Worm (Caenorhabditis elegans): ENCODE measurements around the gene ocr-4.
"Not testable (repeated sequence)": the region's sequence is repeated elsewhere in the genome, so short reads cannot be mapped to it uniquely, and the experiment has no call there.

ocr-4 gene

ce11 chrIV:7365011-7365410, 32.4 kb upstream of the ocr-4 start, which contains the start of gene Y40C5A.4:
Y40C5A.4 (minus strand) TSS chrIV:7365111.
- not testable (repeated sequence) for TF ChIP-seq elt-2 (tag; optimal IDR thresholded peaks at IDR 0.05); unc-62 (GFP tag; optimal IDR thresholded peaks at IDR 0.05); C16A3.4 (tag; optimal IDR thresholded peaks at IDR 0.05)

ce11 chrIV:7346751-7347150, 14.2 kb upstream of the ocr-4 start, which contains the start of gene daf-42:
daf-42 (minus strand) TSS chrIV:7346851.
- TF ChIP-seq lir-3 (tag; optimal IDR thresholded peaks at IDR 0.05; ENCODE audit: poor library complexity) = no peak
- TF ChIP-seq efl-1 (optimal IDR thresholded peaks at IDR 0.05) = no peak
- peak in 1 of 2 experiments; percentile 81 for TF ChIP-seq efl-1 (GFP tag; optimal IDR thresholded peaks at IDR 0.05 in 1 of 2)

- TF ChIP-seq vab-15 (tag; optimal IDR thresholded peaks at IDR 0.05) = no peak
- no peak for TF ChIP-seq pqm-1 (tag; optimal IDR thresholded peaks at IDR 0.05)
- TF ChIP-seq skn-1 (tag; optimal IDR thresholded peaks at IDR 0.05) = peak; percentile 4
- no peak for TF ChIP-seq unc-98 (GFP tag; IDR thresholded peaks at IDR 0.05)
- TF ChIP-seq nhr-77 (tag; optimal IDR thresholded peaks at IDR 0.05) = peak; percentile 0
- TF ChIP-seq snpc-4 (tag; optimal IDR thresholded peaks at IDR 0.05) = no peak
- TF ChIP-seq elt-3 (tag; optimal IDR thresholded peaks at IDR 0.05) = peak in 2 of 6 experiments; percentile 18 to 29
- no peak for TF ChIP-seq efl-3 (GFP tag; optimal IDR thresholded peaks at IDR 0.05)
- TF ChIP-seq hlh-4 (tag; optimal IDR thresholded peaks at IDR 0.05) = no peak
- no peak for TF ChIP-seq grh-1 (GFP tag; IDR thresholded peaks at IDR 0.05)
- peak; percentile 48 for TF ChIP-seq nhr-85 (tag)
- TF ChIP-seq dsc-1 (tag; optimal IDR thresholded peaks at IDR 0.05) = no peak
- TF ChIP-seq lin-13 (GFP tag; optimal IDR thresholded peaks at IDR 0.05) = no peak
- TF ChIP-seq zip-4 (GFP tag; optimal IDR thresholded peaks at IDR 0.05) = no peak
- TF ChIP-seq ceh-63 (GFP tag; optimal IDR thresholded peaks at IDR 0.05) = no peak
- TF ChIP-seq ets-5 (GFP tag; IDR thresholded peaks at IDR 0.05) = no peak
- TF ChIP-seq isw-1 (GFP tag; IDR thresholded peaks at IDR 0.05) = no peak
- peak; percentile 75 for TF ChIP-seq rnt-1 (tag; optimal IDR thresholded peaks at IDR 0.05)
- peak; percentile 12 for TF ChIP-seq swsn-7 (tag; optimal IDR thresholded peaks at IDR 0.05)
- TF ChIP-seq ztf-11 (tag; optimal IDR thresholded peaks at IDR 0.05) = no peak
- peak; percentile 57 for TF ChIP-seq nhr-19 (GFP tag; conservative IDR thresholded peaks at IDR 0.05)
- TF ChIP-seq unc-130 (tag; optimal IDR thresholded peaks at IDR 0.05) = no peak
- TF ChIP-seq nhr-90 (tag; optimal IDR thresholded peaks at IDR 0.05; ENCODE audit: poor library complexity) = peak; percentile 51
- TF ChIP-seq mab-9 (GFP tag; IDR thresholded peaks at IDR 0.05) = no peak
- TF ChIP-seq nhr-76 (tag; optimal IDR thresholded peaks at IDR 0.05) = no peak
- TF ChIP-seq lin-35 (GFP tag; optimal IDR thresholded peaks at IDR 0.05) = peak; percentile 15 to 66
- no peak for TF ChIP-seq egl-13 (tag; optimal IDR thresholded peaks at IDR 0.05)
- no peak for TF ChIP-seq C04F5.9 (tag; optimal IDR thresholded peaks at IDR 0.05)
- no peak for TF ChIP-seq zag-1 (tag; optimal IDR thresholded peaks at IDR 0.05)
- TF ChIP-seq sup-37 (GFP tag; optimal IDR thresholded peaks at IDR 0.05) = no peak
- peak in 1 of 2 experiments; percentile 25 for TF ChIP-seq mdl-1 (tag; optimal IDR thresholded peaks at IDR 0.05)
- peak in 1 of 3 experiments; percentile 2 for TF ChIP-seq dpl-1 (GFP tag; optimal IDR thresholded peaks at IDR 0.05)
- no peak for TF ChIP-seq unc-62 (GFP tag; optimal IDR thresholded peaks at IDR 0.05)
- no peak for TF ChIP-seq tbx-2 (tag; optimal IDR thresholded peaks at IDR 0.05)
- no peak for TF ChIP-seq hpl-2 (GFP tag; optimal IDR thresholded peaks at IDR 0.05)
- TF ChIP-seq ceh-90 (tag; optimal IDR thresholded peaks at IDR 0.05) = no peak
- no peak for TF ChIP-seq ceh-8 (GFP tag; optimal IDR thresholded peaks at IDR 0.05)
- no peak for TF ChIP-seq nhr-28 (tag; optimal IDR thresholded peaks at IDR 0.05)
- no peak for TF ChIP-seq lin-39 (tag; optimal IDR thresholded peaks at IDR 0.05)
- TF ChIP-seq ceh-88 (GFP tag; IDR thresholded peaks at IDR 0.05) = no peak
- TF ChIP-seq xbp-1 (tag; optimal IDR thresholded peaks at IDR 0.05) = no peak
- peak in 1 of 2 experiments; percentile 29 for TF ChIP-seq efl-1 (optimal IDR thresholded peaks at IDR 0.05)
- peak in 1 of 2 experiments; percentile 90 for TF ChIP-seq efl-1 (GFP tag; optimal IDR thresholded peaks at IDR 0.05 in 1 of 2)
- no peak for TF ChIP-seq egl-27 (tag; optimal IDR thresholded peaks at IDR 0.05)
- TF ChIP-seq C34B4.2 (tag; optimal IDR thresholded peaks at IDR 0.05) = no peak
Observed at ce11 chrIV:7344020-7344419, 11.4 kb upstream of the ocr-4 start.
